Worm (Caenorhabditis elegans) whole organism, L2 larva: ENCODE results near the gene hpo-39.

Experiments
- C34F6.9 ChIP-seq: fragments of 150-350 bp; optimal IDR thresholded peaks from 2 replicates; lab custom pipeline; 2014; ENCODE audit warnings: missing biosample characterization, missing genetic modification characterization
- F13H6.1 ChIP-seq: sonication (generic microtip); optimal IDR thresholded peaks from 2 replicates; lab custom pipeline; 2016; ENCODE audit warnings: missing genetic modification characterization, missing compliant biosample characterization
- R02D3.7 ChIP-seq: fragments of 150-350 bp; optimal IDR thresholded peaks from 2 replicates; lab custom pipeline; 2014; ENCODE audit warnings: missing biosample characterization, missing genetic modification characterization
- ZK546.5 ChIP-seq: sonication (generic microtip); optimal IDR thresholded peaks from 2 replicates; lab custom pipeline; 2017; ENCODE audit warnings: missing biosample characterization, missing genetic modification characterization
- alr-1 ChIP-seq: fragments of 150-350 bp; optimal IDR thresholded peaks from 2 replicates; lab custom pipeline; 2014; ENCODE audit warnings: missing biosample characterization, missing genetic modification characterization
- aly-2 ChIP-seq: fragments of 150-350 bp; optimal IDR thresholded peaks from 2 replicates; lab custom pipeline; 2014; ENCODE audit warnings: missing biosample characterization, missing genetic modification characterization
- ama-1 ChIP-seq: fragments of 150-350 bp; optimal IDR thresholded peaks from 2 replicates; lab custom pipeline; 2018; ENCODE audit warnings: inconsistent platforms
- blmp-1 ChIP-seq: sonication (generic microtip); optimal IDR thresholded peaks from 2 replicates; lab custom pipeline; 2017; ENCODE audit warnings: missing genetic modification characterization, mild to moderate bottlenecking, missing compliant biosample characterization, antibody characterized with exemption, moderate library complexity; ENCODE audit not compliant: insufficient read depth
- ceh-16 ChIP-seq: fragments of 150-350 bp; optimal IDR thresholded peaks from 2 replicates; lab custom pipeline; 2014; ENCODE audit warnings: missing biosample characterization, missing genetic modification characterization
- ceh-82 ChIP-seq: fragments of 150-350 bp; optimal IDR thresholded peaks from 2 replicates; lab custom pipeline; 2014; ENCODE audit warnings: missing biosample characterization, missing genetic modification characterization
- crh-2 ChIP-seq: sonication (generic microtip); optimal IDR thresholded peaks from 2 replicates; lab custom pipeline; 2017; ENCODE audit warnings: missing biosample characterization, missing genetic modification characterization
- dmd-4 ChIP-seq: sonication (generic microtip); optimal IDR thresholded peaks from 2 replicates; lab custom pipeline; 2017; ENCODE audit warnings: missing biosample characterization, missing genetic modification characterization
- egl-27 ChIP-seq: sonication (generic microtip); optimal IDR thresholded peaks from 3 replicates; lab custom pipeline; 2017; ENCODE audit warnings: missing biosample characterization, missing genetic modification reagents, missing genetic modification characterization
- elt-1 ChIP-seq: fragments of 150-350 bp; optimal IDR thresholded peaks from 2 replicates; lab custom pipeline; 2014; ENCODE audit warnings: missing biosample characterization, missing genetic modification characterization
- elt-3 ChIP-seq: sonication (generic microtip); optimal IDR thresholded peaks from 2 replicates; lab custom pipeline; 2017; ENCODE audit warnings: missing biosample characterization, missing genetic modification characterization
- fos-1 ChIP-seq: fragments of 150-350 bp; optimal IDR thresholded peaks from 2 replicates; lab custom pipeline; 2014; ENCODE audit warnings: missing biosample characterization, missing genetic modification characterization
- gmeb-1 ChIP-seq: fragments of 150-350 bp; optimal IDR thresholded peaks from 2 replicates; lab custom pipeline; 2014; ENCODE audit warnings: missing biosample characterization, missing genetic modification characterization
- lin-11 ChIP-seq: fragments of 150-350 bp; sonication (generic microtip); optimal IDR thresholded peaks from 2 replicates; lab custom pipeline; 2014; ENCODE audit warnings: missing biosample characterization, missing genetic modification characterization, inconsistent platforms, mixed read lengths
- lin-39 ChIP-seq: fragments of 150-350 bp; optimal IDR thresholded peaks from 2 replicates; lab custom pipeline; 2014; ENCODE audit warnings: missing biosample characterization, missing genetic modification reagents, missing genetic modification characterization
- lsy-2 ChIP-seq, 2 experiments: fragments of 150-350 bp in 1 of 2; sonication (generic microtip) in 1 of 2; optimal IDR thresholded peaks; 2 replicates each; lab custom pipeline; 2014 to 2017; ENCODE audit warnings: missing biosample characterization in 2 of 2, missing genetic modification characterization in 2 of 2
- mab-5 ChIP-seq: fragments of 150-350 bp; optimal IDR thresholded peaks from 2 replicates; lab custom pipeline; 2014; ENCODE audit warnings: missing biosample characterization, missing genetic modification characterization
- mbf-1 ChIP-seq: sonication (generic microtip); optimal IDR thresholded peaks from 2 replicates; lab custom pipeline; 2017; ENCODE audit warnings: missing biosample characterization, missing genetic modification characterization
- nhr-10 ChIP-seq: sonication (generic microtip); optimal IDR thresholded peaks from 2 replicates; lab custom pipeline; 2017; ENCODE audit warnings: missing biosample characterization, missing genetic modification characterization
- nhr-11 ChIP-seq: fragments of 150-350 bp; optimal IDR thresholded peaks from 2 replicates; lab custom pipeline; 2014; ENCODE audit warnings: missing biosample characterization, missing genetic modification characterization
- nhr-12 ChIP-seq: fragments of 150-350 bp; optimal IDR thresholded peaks from 2 replicates; lab custom pipeline; 2014; ENCODE audit warnings: missing biosample characterization, missing genetic modification characterization
- nhr-129 ChIP-seq: fragments of 150-350 bp; optimal IDR thresholded peaks from 2 replicates; lab custom pipeline; 2014; ENCODE audit warnings: missing biosample characterization, missing genetic modification characterization
- nhr-21 ChIP-seq: fragments of 150-350 bp; optimal IDR thresholded peaks from 2 replicates; lab custom pipeline; 2014; ENCODE audit warnings: missing biosample characterization, missing genetic modification characterization
- nhr-23 ChIP-seq: fragments of 150-350 bp; optimal IDR thresholded peaks from 2 replicates; lab custom pipeline; 2014; ENCODE audit warnings: missing biosample characterization, missing genetic modification reagents, missing genetic modification characterization
- nhr-25 ChIP-seq: fragments of 150-350 bp; sonication (generic microtip); optimal IDR thresholded peaks from 3 replicates; lab custom pipeline; 2014; ENCODE audit warnings: missing biosample characterization, missing genetic modification characterization
- nhr-6 ChIP-seq: fragments of 150-350 bp; optimal IDR thresholded peaks from 2 replicates; lab custom pipeline; 2014; ENCODE audit warnings: missing biosample characterization, missing genetic modification characterization
- sem-4 ChIP-seq: fragments of 150-350 bp; optimal IDR thresholded peaks from 2 replicates; lab custom pipeline; 2014; ENCODE audit warnings: missing biosample characterization, missing genetic modification reagents, missing genetic modification characterization
- skn-1 ChIP-seq: sonication (generic microtip); optimal IDR thresholded peaks from 2 replicates; lab custom pipeline; 2017; ENCODE audit warnings: missing biosample characterization, missing genetic modification characterization
- sma-9 ChIP-seq, 2 experiments: fragments of 150-350 bp in 1 of 2; sonication (generic microtip) in 1 of 2; optimal IDR thresholded peaks; 2 replicates each; lab custom pipeline; 2014 to 2016; ENCODE audit warnings: missing genetic modification characterization in 2 of 2, mild to moderate bottlenecking in 1 of 2, missing biosample characterization in 1 of 2, missing compliant biosample characterization in 1 of 2, missing genetic modification reagents in 1 of 2, moderate library complexity in 1 of 2
- snpc-4 ChIP-seq: fragments of 150-350 bp; optimal IDR thresholded peaks from 2 replicates; lab custom pipeline; 2014; ENCODE audit warnings: missing biosample characterization, missing genetic modification characterization
- unc-55 ChIP-seq: fragments of 150-350 bp; sonication (generic microtip); optimal IDR thresholded peaks from 3 replicates; lab custom pipeline; 2014; ENCODE audit warnings: missing biosample characterization, missing genetic modification reagents, missing genetic modification characterization
- ztf-1 ChIP-seq: fragments of 200-800 bp; sonication (Bioruptor generic); conservative IDR thresholded peaks from 2 replicates; pipeline ENCODE4 v1.3.6; 2022; ENCODE audit warnings: missing genetic modification characterization, missing compliant biosample characterization
- ztf-11 ChIP-seq: sonication (generic microtip); optimal IDR thresholded peaks from 2 replicates; lab custom pipeline; 2017; ENCODE audit warnings: missing biosample characterization, missing genetic modification characterization
- ztf-4 ChIP-seq: fragments of 150-350 bp; optimal IDR thresholded peaks from 2 replicates; lab custom pipeline; 2014; ENCODE audit warnings: missing biosample characterization, missing genetic modification characterization

hpo-39 gene

DNA sequence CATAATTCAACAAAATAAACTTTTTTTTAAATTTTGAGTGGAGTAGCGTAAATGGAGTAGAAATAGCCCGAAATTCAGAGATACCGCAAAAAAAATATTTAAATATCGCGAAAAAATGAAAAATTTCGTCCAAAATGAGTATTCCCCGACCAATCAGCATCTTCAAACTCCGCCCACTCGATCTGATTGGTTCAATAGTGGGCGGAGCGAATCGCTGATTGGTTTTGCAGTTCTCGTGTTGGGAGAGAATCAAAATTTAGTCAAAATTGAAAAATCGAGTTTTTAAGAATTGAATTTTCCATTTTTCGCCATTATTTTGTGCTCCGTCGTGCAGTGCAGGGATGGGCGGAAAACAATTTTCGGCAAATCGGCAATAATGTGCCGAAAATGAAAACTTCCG lies 1.7 kb upstream of the hpo-39 start:
- no peak for TF ChIP-seq C34F6.9
- no peak for TF ChIP-seq elt-3 (tag; lab: Kevin White, UChicago)
- TF ChIP-seq mab-5 (tag; lab: Kevin White, UChicago): no peak
- TF ChIP-seq ZK546.5: no peak
- TF ChIP-seq, all 48 proteins: peak for 0

DNA sequence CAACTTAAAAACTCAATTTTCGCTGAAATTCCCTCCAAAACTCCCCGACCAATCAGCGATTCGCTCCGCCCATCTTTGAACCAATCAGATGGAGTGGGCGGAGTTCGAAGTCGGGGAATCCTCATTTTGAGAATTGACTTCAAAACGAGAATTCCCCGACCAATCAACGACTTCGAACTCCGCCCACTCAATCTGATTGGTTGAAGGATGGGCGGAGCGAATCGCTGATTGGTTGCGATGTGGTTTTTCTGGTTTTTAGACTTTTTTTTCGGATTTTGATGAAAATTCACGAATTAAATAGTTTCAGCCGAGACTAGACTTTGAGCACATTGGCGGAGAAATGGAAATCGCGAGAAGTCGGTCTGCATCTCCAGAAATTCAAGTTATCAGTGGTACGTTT lies 1.7 kb downstream of the hpo-39 start:
- TF ChIP-seq dmd-4 (tag; lab: Kevin White, UChicago) (no peak), ztf-1 (no peak), elt-1 (tag; lab: Kevin White, UChicago) (no peak), alr-1 (no peak), skn-1 (tag; lab: Kevin White, UChicago) (no peak), nhr-21 (no peak), sem-4 (no peak), mab-5 (tag; lab: Kevin White, UChicago) (no peak), ztf-11 (no peak), ztf-4 (tag; lab: Kevin White, UChicago) (no peak), aly-2 (tag; lab: Kevin White, UChicago) (no peak), mbf-1 (tag; lab: Kevin White, UChicago) (no peak), nhr-11 (no peak), lsy-2 (tag; optimal IDR thresholded peaks at IDR 0.05; lab: Kevin White, UChicago) (no peak), nhr-23 (tag; lab: Kevin White, UChicago) (no peak), egl-27 (tag; lab: Kevin White, UChicago) (no peak), nhr-6 (tag; lab: Kevin White, UChicago) (no peak), sma-9 (GFP tag; optimal IDR thresholded peaks at IDR 0.05; lab: Kevin White, UChicago) (no peak), sma-9 (tag; optimal IDR thresholded peaks at IDR 0.05; lab: Kevin White, UChicago) (no peak), lin-39 (tag; lab: Kevin White, UChicago) (no peak), unc-55 (GFP tag; lab: Kevin White, UChicago) (no peak)
- TF ChIP-seq, all 48 proteins: peak for 0

DNA sequence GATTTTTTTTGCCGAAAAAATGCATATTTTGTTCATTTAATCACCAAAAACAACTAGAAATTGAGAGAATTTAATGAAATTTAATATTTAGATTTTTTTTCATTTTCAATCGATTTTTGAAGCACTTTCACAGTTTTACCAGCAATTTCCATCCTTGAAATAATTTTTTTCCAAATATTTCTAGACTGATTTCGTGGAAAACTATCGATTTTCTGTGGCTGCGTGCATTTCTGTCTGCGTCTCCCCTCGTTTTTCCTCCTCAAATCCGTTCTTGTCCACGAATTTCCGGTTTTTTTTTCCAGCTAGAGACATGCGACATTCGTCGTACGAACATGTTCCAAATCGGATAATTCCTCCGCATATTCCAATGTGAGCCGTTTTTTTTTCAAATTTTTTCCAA lies 2.9 kb downstream of the hpo-39 start, which contains the start of gene Y61A9LA.3:
Gene Y61A9LA.3, plus strand, starts transcription at position 301 of the 400 bp plus-strand sequence.
- no peak for TF ChIP-seq fos-1 (tag; lab: Kevin White, UChicago)
- no peak for TF ChIP-seq nhr-25 (tag; lab: Kevin White, UChicago)
- TF ChIP-seq elt-1 (tag; lab: Kevin White, UChicago): no peak
- no peak for TF ChIP-seq ama-1 (lab: Kevin White, UChicago)
- TF ChIP-seq egl-27 (tag; lab: Kevin White, UChicago): no peak
- no peak for TF ChIP-seq lin-39 (tag; lab: Kevin White, UChicago)
- no peak for TF ChIP-seq mab-5 (tag; lab: Kevin White, UChicago)
- no peak for TF ChIP-seq ztf-11
- TF ChIP-seq ceh-16 (tag; lab: Kevin White, UChicago): no peak
- TF ChIP-seq F13H6.1 (tag; lab: Kevin White, UChicago): no peak
- no peak for TF ChIP-seq ztf-4 (tag; lab: Kevin White, UChicago)
- TF ChIP-seq nhr-11: no peak
- no peak for TF ChIP-seq ZK546.5
- TF ChIP-seq lsy-2 (tag; optimal IDR thresholded peaks at IDR 0.05; lab: Kevin White, UChicago): no peak
- no peak for TF ChIP-seq crh-2 (tag; lab: Kevin White, UChicago)
- TF ChIP-seq R02D3.7 (tag; lab: Kevin White, UChicago): no peak
- TF ChIP-seq nhr-21: no peak
- no peak for TF ChIP-seq ceh-82 (tag; lab: Kevin White, UChicago)
- TF ChIP-seq nhr-10 (tag; lab: Kevin White, UChicago): no peak
- TF ChIP-seq blmp-1 (tag; lab: Kevin White, UChicago): no peak

DNA sequence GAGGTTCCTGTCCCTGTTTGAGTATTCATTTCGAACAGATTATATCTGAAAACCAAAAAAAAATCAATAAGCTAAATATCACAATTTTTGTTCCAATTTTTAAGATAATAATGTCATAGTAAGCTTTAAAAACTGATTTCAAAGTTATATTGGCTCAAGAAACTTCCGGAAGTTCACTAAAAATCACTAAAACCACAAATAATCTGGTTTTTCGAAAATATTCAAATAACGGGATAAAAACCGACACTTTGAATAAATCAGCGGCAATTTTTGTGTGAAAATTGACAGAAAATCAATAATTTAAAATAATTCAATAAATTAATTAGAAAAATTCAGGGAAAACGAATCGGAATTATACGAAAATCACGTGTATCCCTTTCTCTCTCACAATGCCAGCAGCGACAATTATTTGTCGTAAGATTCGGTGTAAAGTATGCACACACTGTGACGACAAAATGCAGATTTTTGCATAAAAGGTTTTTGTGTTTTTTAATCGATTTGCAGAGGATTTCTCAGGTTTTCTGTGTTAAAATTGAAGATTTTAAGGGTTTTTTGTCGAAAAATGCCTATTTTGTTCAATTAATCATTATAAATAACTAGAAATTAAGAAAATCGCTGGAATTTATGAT lies 3.6 kb downstream of the hpo-39 start, which contains the start of gene sut-2:
Gene sut-2, minus strand, starts transcription at position 51 of the 629 bp plus-strand sequence.
- no peak for TF ChIP-seq lin-11
- TF ChIP-seq lsy-2 (tag; optimal IDR thresholded peaks at IDR 0.05; lab: Kevin White, UChicago): peak; percentile 27 to 61
- peak; percentile 13 for TF ChIP-seq gmeb-1 (tag; lab: Kevin White, UChicago)
- TF ChIP-seq egl-27 (tag; lab: Kevin White, UChicago): no peak
- TF ChIP-seq fos-1 (tag; lab: Kevin White, UChicago): no peak
- no peak for TF ChIP-seq ZK546.5
- TF ChIP-seq R02D3.7 (tag; lab: Kevin White, UChicago): no peak
- peak; percentile 10 for TF ChIP-seq ama-1 (lab: Kevin White, UChicago)
- no peak for TF ChIP-seq skn-1 (tag; lab: Kevin White, UChicago)
- TF ChIP-seq nhr-6 (tag; lab: Kevin White, UChicago): no peak
- no peak for TF ChIP-seq nhr-12 (tag; lab: Kevin White, UChicago)
- TF ChIP-seq ceh-16 (tag; lab: Kevin White, UChicago): no peak
- no peak for TF ChIP-seq sem-4
- TF ChIP-seq nhr-21: no peak
- peak; percentile 4 for TF ChIP-seq nhr-129 (tag; lab: Kevin White, UChicago)
- no peak for TF ChIP-seq dmd-4 (tag; lab: Kevin White, UChicago)
- TF ChIP-seq unc-55 (GFP tag; lab: Kevin White, UChicago): peak; percentile 75
- TF ChIP-seq snpc-4 (tag; lab: Kevin White, UChicago): no peak
- no peak for TF ChIP-seq ztf-11
- peak; percentile 85 for TF ChIP-seq C34F6.9
